Worm (Caenorhabditis elegans): Measurements from ENCODE around the gene C27H5.6.

ce11 chrII:7197434-7197833 is 10.4 kb upstream of the C27H5.6 start:
- TF ChIP-seq klf-2 (GFP tag; conservative IDR thresholded peaks at IDR 0.05) (no peak), flt-1 (GFP tag; IDR thresholded peaks at IDR 0.05) (no peak), T22C8.4 (GFP tag; IDR thresholded peaks at IDR 0.05) (no peak), tab-1 (GFP tag; IDR thresholded peaks at IDR 0.05) (no peak), ztf-29 (GFP tag; IDR thresholded peaks at IDR 0.05) (no peak), med-1 (GFP tag; optimal IDR thresholded peaks at IDR 0.05; ENCODE audit: insufficient read depth) (no peak)
